Worm (Caenorhabditis elegans) whole organism, young adult: Measurements from ENCODE around the gene D1046.16.
A peak's percentile ranks its signal among the peaks of the same experiment; 100 is the strongest.

ENCODE experiments used
- B0019.2 ChIP-seq: fragments of 200-800 bp; sonication (Bioruptor generic); conservative IDR thresholded peaks from 2 replicates; pipeline ENCODE4 v1.3.6; 2022; ENCODE audit warnings: missing genetic modification reagents, missing genetic modification characterization, missing compliant biosample characterization
- D2030.7 ChIP-seq: fragments of 200-800 bp; sonication (Bioruptor generic); IDR thresholded peaks from 2 replicates; pipeline ENCODE4 v1.3.6; 2022; ENCODE audit warnings: missing genetic modification reagents, missing genetic modification characterization, missing compliant biosample characterization
- F10E7.11 ChIP-seq: sonication (generic microtip); optimal IDR thresholded peaks from 2 replicates; lab custom pipeline; 2017; ENCODE audit warnings: mild to moderate bottlenecking, missing genetic modification characterization, moderate library complexity, missing compliant biosample characterization
- F33H1.4 ChIP-seq: fragments of 200-800 bp; sonication (Bioruptor generic); IDR thresholded peaks from 2 replicates; pipeline ENCODE4 v1.3.6; 2022; ENCODE audit warnings: missing genetic modification reagents, missing genetic modification characterization, missing compliant biosample characterization
- F49E8.2 ChIP-seq: sonication (generic microtip); optimal IDR thresholded peaks from 3 replicates; lab custom pipeline; 2017; ENCODE audit warnings: missing genetic modification characterization, mild to moderate bottlenecking, missing compliant biosample characterization, antibody characterized with exemption, moderate library complexity; ENCODE audit not compliant: insufficient read depth
- T26A5.8 ChIP-seq: sonication (generic microtip); optimal IDR thresholded peaks from 2 replicates; lab custom pipeline; 2016; ENCODE audit warnings: missing genetic modification characterization, missing compliant biosample characterization
- Y56A3A.18 ChIP-seq: fragments of 200-800 bp; sonication (Bioruptor generic); IDR thresholded peaks from 2 replicates; pipeline ENCODE4 v1.3.6; 2022; ENCODE audit warnings: missing genetic modification reagents, missing genetic modification characterization, missing compliant biosample characterization
- Y95B8A.8 ChIP-seq: fragments of 200-800 bp; sonication (Bioruptor generic); IDR thresholded peaks from 2 replicates; pipeline ENCODE4 v1.3.6; 2022; ENCODE audit warnings: missing genetic modification reagents, missing genetic modification characterization, missing compliant biosample characterization
- ZK185.1 ChIP-seq: sonication (generic microtip); optimal IDR thresholded peaks from 2 replicates; lab custom pipeline; 2016; ENCODE audit warnings: mild to moderate bottlenecking, missing genetic modification characterization, missing compliant biosample characterization; ENCODE audit not compliant: poor library complexity, severe bottlenecking
- ama-1 ChIP-seq, 3 experiments: fragments of 150-350 bp in 1 of 3; sonication (generic microtip) in 2 of 3; optimal IDR thresholded peaks; 2 replicates each; lab custom pipeline; 2014 to 2018; ENCODE audit warnings: missing biosample characterization in 2 of 3, missing genetic modification characterization in 2 of 3, missing genetic modification reagents in 2 of 3
- attf-3 ChIP-seq: fragments of 200-800 bp; sonication (Bioruptor generic); conservative IDR thresholded peaks from 2 replicates; pipeline ENCODE4 v1.3.6; 2022; ENCODE audit warnings: missing genetic modification reagents, missing genetic modification characterization, missing compliant biosample characterization
- bed-1 ChIP-seq: fragments of 200-800 bp; sonication (Bioruptor generic); IDR thresholded peaks from 2 replicates; pipeline ENCODE4 v1.3.6; 2022; ENCODE audit warnings: missing genetic modification reagents, missing genetic modification characterization, missing compliant biosample characterization
- bed-2 ChIP-seq: fragments of 200-800 bp; sonication (Bioruptor generic); IDR thresholded peaks from 2 replicates; pipeline ENCODE4 v1.3.6; 2022; ENCODE audit warnings: missing genetic modification reagents, missing genetic modification characterization, missing compliant biosample characterization
- ccch-3 ChIP-seq: fragments of 200-800 bp; sonication (Bioruptor generic); optimal IDR thresholded peaks from 2 replicates; lab custom pipeline; 2018; ENCODE audit warnings: mild to moderate bottlenecking, missing genetic modification characterization, missing compliant biosample characterization
- cebp-2 ChIP-seq: fragments of 200-800 bp; sonication (Bioruptor generic); IDR thresholded peaks from 2 replicates; pipeline ENCODE4 v1.3.6; 2022; ENCODE audit warnings: missing genetic modification characterization, missing compliant biosample characterization
- ceh-100 ChIP-seq: fragments of 200-800 bp; sonication (Bioruptor generic); IDR thresholded peaks from 2 replicates; pipeline ENCODE4 v1.3.6; 2022; ENCODE audit warnings: missing genetic modification reagents, missing genetic modification characterization, missing compliant biosample characterization
- ceh-40 ChIP-seq: fragments of 200-800 bp; sonication (Bioruptor generic); IDR thresholded peaks from 2 replicates; pipeline ENCODE4 v1.3.6; 2022; ENCODE audit warnings: missing genetic modification characterization, missing compliant biosample characterization
- ceh-91 ChIP-seq: fragments of 200-800 bp; sonication (Bioruptor generic); IDR thresholded peaks from 2 replicates; pipeline ENCODE4 v1.3.6; 2022; ENCODE audit warnings: missing genetic modification reagents, missing genetic modification characterization, missing compliant biosample characterization
- efl-1 ChIP-seq: fragments of 150-350 bp; optimal IDR thresholded peaks from 2 replicates; lab custom pipeline; 2014; ENCODE audit warnings: missing biosample characterization, missing genetic modification reagents, missing genetic modification characterization
- egl-18 ChIP-seq: fragments of 200-800 bp; sonication (Bioruptor generic); IDR thresholded peaks from 2 replicates; pipeline ENCODE4 v1.3.6; 2022; ENCODE audit warnings: missing genetic modification reagents, missing genetic modification characterization, missing compliant biosample characterization
- ets-4 ChIP-seq: fragments of 200-800 bp; sonication (Bioruptor generic); optimal IDR thresholded peaks from 2 replicates; lab custom pipeline; 2018; ENCODE audit warnings: mild to moderate bottlenecking, missing genetic modification characterization, missing compliant biosample characterization
- gei-17 ChIP-seq: fragments of 200-800 bp; sonication (Bioruptor generic); optimal IDR thresholded peaks from 2 replicates; lab custom pipeline; 2018; ENCODE audit warnings: mild to moderate bottlenecking, missing genetic modification characterization, missing compliant biosample characterization
- him-1 ChIP-seq: sonication (generic microtip); optimal IDR thresholded peaks from 2 replicates; lab custom pipeline; 2016; ENCODE audit warnings: missing genotype, missing genetic modification reagents, missing genetic modification characterization, missing compliant biosample characterization
- let-607 ChIP-seq, 2 experiments: fragments of 200-800 bp in 1 of 2; sonication (Bioruptor generic) in 1 of 2; sonication (generic microtip) in 1 of 2; optimal IDR thresholded peaks; 2 replicates each; lab custom pipeline; 2016 to 2018; ENCODE audit warnings: mild to moderate bottlenecking in 2 of 2, missing compliant biosample characterization in 2 of 2, missing genetic modification characterization in 2 of 2, moderate library complexity in 2 of 2, missing genotype in 1 of 2
- lin-35 ChIP-seq, 3 experiments: fragments of 150-350 bp in 2 of 3; sonication (generic microtip) in 1 of 3; optimal IDR thresholded peaks; 2 replicates each; lab custom pipeline; 2014 to 2018; ENCODE audit warnings: missing biosample characterization in 3 of 3, missing genetic modification characterization in 3 of 3, missing genetic modification reagents in 3 of 3
- lin-40 ChIP-seq: sonication (generic microtip); optimal IDR thresholded peaks from 2 replicates; lab custom pipeline; 2016; ENCODE audit warnings: missing genetic modification characterization, mild to moderate bottlenecking, missing compliant biosample characterization, missing genotype, missing genetic modification reagents
- lir-1 ChIP-seq: fragments of 200-800 bp; sonication (Bioruptor generic); conservative IDR thresholded peaks from 2 replicates; pipeline ENCODE4 v1.3.6; 2022; ENCODE audit warnings: missing genetic modification reagents, missing genetic modification characterization, missing compliant biosample characterization
- madf-10 ChIP-seq: sonication (generic microtip); optimal IDR thresholded peaks from 2 replicates; lab custom pipeline; 2016; ENCODE audit warnings: mild to moderate bottlenecking, missing genetic modification characterization, missing compliant biosample characterization
- madf-6 ChIP-seq: fragments of 200-800 bp; sonication (Bioruptor generic); IDR thresholded peaks from 2 replicates; pipeline ENCODE4 v1.3.6; 2022; ENCODE audit warnings: missing genetic modification reagents, missing genetic modification characterization, missing compliant biosample characterization
- madf-8 ChIP-seq: fragments of 200-800 bp; sonication (Bioruptor generic); conservative IDR thresholded peaks from 2 replicates; pipeline ENCODE4 v1.3.6; 2022; ENCODE audit warnings: missing genetic modification reagents, missing genetic modification characterization, missing compliant biosample characterization
- nfya-1 ChIP-seq: sonication (generic microtip); optimal IDR thresholded peaks from 2 replicates; lab custom pipeline; 2017; ENCODE audit warnings: antibody characterized with exemption, missing compliant biosample characterization, missing genetic modification characterization, borderline replicate concordance; ENCODE audit not compliant: insufficient read depth
- nfya-2 ChIP-seq: fragments of 200-800 bp; sonication (Bioruptor generic); IDR thresholded peaks from 2 replicates; pipeline ENCODE4 v1.3.6; 2022; ENCODE audit warnings: missing genetic modification reagents, missing genetic modification characterization, missing compliant biosample characterization
- nhr-90 ChIP-seq: sonication (generic microtip); optimal IDR thresholded peaks from 2 replicates; lab custom pipeline; 2016; ENCODE audit warnings: missing genotype, mild to moderate bottlenecking, missing genetic modification characterization, missing compliant biosample characterization
- pha-4 ChIP-seq: fragments of 150-350 bp; sonication (generic microtip); optimal IDR thresholded peaks from 2 replicates; lab custom pipeline; 2014; ENCODE audit warnings: missing biosample characterization, missing genetic modification reagents, missing genetic modification characterization
- snpc-3.4 ChIP-seq: sonication (generic microtip); optimal IDR thresholded peaks from 2 replicates; lab custom pipeline; 2017; ENCODE audit warnings: missing genetic modification characterization, mild to moderate bottlenecking, missing compliant biosample characterization, antibody characterized with exemption, moderate library complexity, missing genotype, missing genetic modification reagents
- snpc-4 ChIP-seq, 5 experiments: fragments of 150-350 bp in 1 of 5; sonication (generic microtip) in 4 of 5; optimal IDR thresholded peaks; 2 replicates each; lab custom pipeline; 2014 to 2018; ENCODE audit warnings: missing genetic modification characterization in 5 of 5, missing biosample characterization in 3 of 5, antibody characterized with exemption in 2 of 5, mild to moderate bottlenecking in 2 of 5, missing compliant biosample characterization in 2 of 5, missing genotype in 2 of 5, moderate library complexity in 2 of 5, missing genetic modification reagents in 1 of 5
- tbx-9 ChIP-seq: sonication (generic microtip); optimal IDR thresholded peaks from 2 replicates; lab custom pipeline; 2016; ENCODE audit warnings: borderline replicate concordance, missing genetic modification characterization, inconsistent platforms, missing compliant biosample characterization
- unc-130 ChIP-seq: sonication (generic microtip); optimal IDR thresholded peaks from 2 replicates; lab custom pipeline; 2016; ENCODE audit warnings: missing genetic modification reagents, missing genetic modification characterization, missing compliant biosample characterization
- xnd-1 ChIP-seq: sonication (generic microtip); optimal IDR thresholded peaks from 2 replicates; lab custom pipeline; 2016; ENCODE audit warnings: missing genotype, missing genetic modification reagents, missing genetic modification characterization, missing compliant biosample characterization
- zim-3 ChIP-seq: sonication (generic microtip); optimal IDR thresholded peaks from 2 replicates; lab custom pipeline; 2017; ENCODE audit warnings: mild to moderate bottlenecking, missing genetic modification characterization, moderate library complexity, missing compliant biosample characterization
- ztf-22 ChIP-seq: fragments of 200-800 bp; sonication (Bioruptor generic); optimal IDR thresholded peaks from 2 replicates; lab custom pipeline; 2018; ENCODE audit warnings: mild to moderate bottlenecking, missing genetic modification characterization, moderate library complexity, missing compliant biosample characterization
- ztf-26 ChIP-seq: sonication (generic microtip); optimal IDR thresholded peaks from 2 replicates; lab custom pipeline; 2017; ENCODE audit warnings: missing genetic modification characterization, missing compliant biosample characterization
- ztf-3 ChIP-seq: fragments of 200-800 bp; sonication (Bioruptor generic); optimal IDR thresholded peaks from 2 replicates; lab custom pipeline; 2018; ENCODE audit warnings: mild to moderate bottlenecking, missing genetic modification characterization, missing compliant biosample characterization

Gene D1046.16

ce11 chrIV:8888525-8889026 is 33.4 kb upstream of the D1046.16 start, which contains the start of gene oma-1 (continued):
- TF ChIP-seq Y95B8A.8: 0 out of 2 replicates have a peak, but pooled peaks have one; percentile 41
- TF ChIP-seq D2030.7: peak; percentile 88
- peak; percentile 88 for TF ChIP-seq F49E8.2 (tag; lab: Kevin White, UChicago)
- TF ChIP-seq F10E7.11 (tag; lab: Kevin White, UChicago): no peak
- no peak for TF ChIP-seq ets-4 (GFP tag; lab: Kevin White, UChicago)
- peak; percentile 95 for TF ChIP-seq xnd-1 (tag; lab: Kevin White, UChicago)
- peak in 1 of 3 experiments; percentile 64 for TF ChIP-seq lin-35 (GFP tag; optimal IDR thresholded peaks at IDR 0.05; lab: Kevin White, UChicago)
- TF ChIP-seq gei-17 (GFP tag; lab: Kevin White, UChicago): no peak
- no peak for TF ChIP-seq him-1
- TF ChIP-seq bed-1: no peak
- TF ChIP-seq ztf-3 (GFP tag; lab: Kevin White, UChicago): no peak
- TF ChIP-seq bed-2: no peak
- no peak for TF ChIP-seq ama-1 (optimal IDR thresholded peaks at IDR 0.05; lab: Kevin White, UChicago)
- no peak for TF ChIP-seq ama-1 (GFP tag; optimal IDR thresholded peaks at IDR 0.05; lab: Kevin White, UChicago)
- no peak for TF ChIP-seq pha-4 (tag; lab: Kevin White, UChicago)
- peak; percentile 44 for TF ChIP-seq unc-130
- TF ChIP-seq nhr-90 (tag; lab: Kevin White, UChicago): no peak
- TF ChIP-seq efl-1: peak; percentile 95
- no peak for TF ChIP-seq ZK185.1
- no peak for TF ChIP-seq madf-10
- TF ChIP-seq madf-6 (GFP tag; lab: Robert Waterston, UW): peak; percentile 99
- 0 out of 2 replicates have a peak, but pooled peaks have one; percentile 13 for TF ChIP-seq ceh-100
- no peak for TF ChIP-seq tbx-9 (tag; lab: Kevin White, UChicago)
- TF ChIP-seq ztf-22 (GFP tag; lab: Kevin White, UChicago): no peak
- TF ChIP-seq egl-18 (GFP tag; lab: Robert Waterston, UW): no peak
- TF ChIP-seq ztf-26: no peak
- TF ChIP-seq zim-3 (tag; lab: Kevin White, UChicago): no peak
- no peak for TF ChIP-seq lin-40 (tag; lab: Kevin White, UChicago)
- TF ChIP-seq nfya-2 (GFP tag; lab: Robert Waterston, UW): no peak
- no peak for TF ChIP-seq let-607 (tag; optimal IDR thresholded peaks at IDR 0.05; lab: Kevin White, UChicago)
- peak; percentile 91 for TF ChIP-seq ceh-91 (GFP tag; lab: Robert Waterston, UW)
- no peak for TF ChIP-seq Y56A3A.18 (GFP tag; lab: Robert Waterston, UW)
- no peak for TF ChIP-seq nfya-1 (tag; lab: Kevin White, UChicago)
- TF ChIP-seq cebp-2 (GFP tag; lab: Robert Waterston, UW): no peak
- TF ChIP-seq B0019.2 (GFP tag; lab: Robert Waterston, UW): peak; percentile 36; the same call in 1 of the 2 replicates
- TF ChIP-seq lir-1 (GFP tag; lab: Robert Waterston, UW): no peak
- no peak for TF ChIP-seq ccch-3 (GFP tag; lab: Kevin White, UChicago)
- TF ChIP-seq T26A5.8 (tag; lab: Kevin White, UChicago): no peak
- TF ChIP-seq attf-3 (GFP tag; lab: Robert Waterston, UW): peak; percentile 56; the same call in 1 of the 2 replicates
- peak; percentile 95 for TF ChIP-seq F33H1.4
- peak; percentile 98 for TF ChIP-seq madf-8 (GFP tag; lab: Robert Waterston, UW)
- TF ChIP-seq snpc-4 (GFP tag; optimal IDR thresholded peaks at IDR 0.05; lab: Kevin White, UChicago): no peak
- peak in 2 of 4 experiments; percentile 10 to 36 for TF ChIP-seq snpc-4 (tag; optimal IDR thresholded peaks at IDR 0.05; lab: Kevin White, UChicago)
- TF ChIP-seq ceh-40 (GFP tag; lab: Robert Waterston, UW): no peak
- peak; percentile 82 for TF ChIP-seq snpc-3.4 (tag; lab: Kevin White, UChicago)
- TF ChIP-seq, all 124 proteins: peak for 22
